Worm (Caenorhabditis elegans) whole organism, L2 larva: ENCODE data around the gene W08G11.3.

Experiments used
- C34F6.9 ChIP-seq: fragments of 150-350 bp; optimal IDR thresholded peaks from 2 replicates; lab custom pipeline; 2014; ENCODE audit warnings: missing biosample characterization, missing genetic modification characterization
- F13H6.1 ChIP-seq: sonication (generic microtip); optimal IDR thresholded peaks from 2 replicates; lab custom pipeline; 2016; ENCODE audit warnings: missing genetic modification characterization, missing compliant biosample characterization
- Y55F3AM.14 ChIP-seq: fragments of 200-800 bp; sonication (Bioruptor generic); optimal IDR thresholded peaks from 2 replicates; lab custom pipeline; 2018; ENCODE audit warnings: mild to moderate bottlenecking, missing genetic modification characterization, missing compliant biosample characterization
- ZK546.5 ChIP-seq: sonication (generic microtip); optimal IDR thresholded peaks from 2 replicates; lab custom pipeline; 2017; ENCODE audit warnings: missing biosample characterization, missing genetic modification characterization
- alr-1 ChIP-seq: fragments of 150-350 bp; optimal IDR thresholded peaks from 2 replicates; lab custom pipeline; 2014; ENCODE audit warnings: missing biosample characterization, missing genetic modification characterization
- blmp-1 ChIP-seq: sonication (generic microtip); optimal IDR thresholded peaks from 2 replicates; lab custom pipeline; 2017; ENCODE audit warnings: missing genetic modification characterization, mild to moderate bottlenecking, missing compliant biosample characterization, antibody characterized with exemption, moderate library complexity; ENCODE audit not compliant: insufficient read depth
- ceh-16 ChIP-seq: fragments of 150-350 bp; optimal IDR thresholded peaks from 2 replicates; lab custom pipeline; 2014; ENCODE audit warnings: missing biosample characterization, missing genetic modification characterization
- crh-2 ChIP-seq: sonication (generic microtip); optimal IDR thresholded peaks from 2 replicates; lab custom pipeline; 2017; ENCODE audit warnings: missing biosample characterization, missing genetic modification characterization
- dmd-4 ChIP-seq: sonication (generic microtip); optimal IDR thresholded peaks from 2 replicates; lab custom pipeline; 2017; ENCODE audit warnings: missing biosample characterization, missing genetic modification characterization
- egl-27 ChIP-seq: sonication (generic microtip); optimal IDR thresholded peaks from 3 replicates; lab custom pipeline; 2017; ENCODE audit warnings: missing biosample characterization, missing genetic modification reagents, missing genetic modification characterization
- elt-1 ChIP-seq: fragments of 150-350 bp; optimal IDR thresholded peaks from 2 replicates; lab custom pipeline; 2014; ENCODE audit warnings: missing biosample characterization, missing genetic modification characterization
- elt-3 ChIP-seq: sonication (generic microtip); optimal IDR thresholded peaks from 2 replicates; lab custom pipeline; 2017; ENCODE audit warnings: missing biosample characterization, missing genetic modification characterization
- gmeb-1 ChIP-seq: fragments of 150-350 bp; optimal IDR thresholded peaks from 2 replicates; lab custom pipeline; 2014; ENCODE audit warnings: missing biosample characterization, missing genetic modification characterization
- lin-11 ChIP-seq: fragments of 150-350 bp; sonication (generic microtip); optimal IDR thresholded peaks from 2 replicates; lab custom pipeline; 2014; ENCODE audit warnings: missing biosample characterization, missing genetic modification characterization, inconsistent platforms, mixed read lengths
- lin-13 ChIP-seq: fragments of 150-350 bp; optimal IDR thresholded peaks from 2 replicates; lab custom pipeline; 2014; ENCODE audit warnings: missing biosample characterization, missing genetic modification reagents, missing genetic modification characterization
- lsy-2 ChIP-seq, 2 experiments: fragments of 150-350 bp in 1 of 2; sonication (generic microtip) in 1 of 2; optimal IDR thresholded peaks; 2 replicates each; lab custom pipeline; 2014 to 2017; ENCODE audit warnings: missing biosample characterization in 2 of 2, missing genetic modification characterization in 2 of 2
- mbf-1 ChIP-seq: sonication (generic microtip); optimal IDR thresholded peaks from 2 replicates; lab custom pipeline; 2017; ENCODE audit warnings: missing biosample characterization, missing genetic modification characterization
- mdl-1 ChIP-seq, 2 experiments: fragments of 150-350 bp in 1 of 2; sonication (generic microtip) in 1 of 2; optimal IDR thresholded peaks; 2 replicates each; lab custom pipeline; 2017; ENCODE audit warnings: missing biosample characterization in 2 of 2, missing genetic modification characterization in 2 of 2
- nhr-12 ChIP-seq: fragments of 150-350 bp; optimal IDR thresholded peaks from 2 replicates; lab custom pipeline; 2014; ENCODE audit warnings: missing biosample characterization, missing genetic modification characterization
- nhr-129 ChIP-seq: fragments of 150-350 bp; optimal IDR thresholded peaks from 2 replicates; lab custom pipeline; 2014; ENCODE audit warnings: missing biosample characterization, missing genetic modification characterization
- nhr-21 ChIP-seq: fragments of 150-350 bp; optimal IDR thresholded peaks from 2 replicates; lab custom pipeline; 2014; ENCODE audit warnings: missing biosample characterization, missing genetic modification characterization
- nhr-237 ChIP-seq: fragments of 150-350 bp; optimal IDR thresholded peaks from 2 replicates; lab custom pipeline; 2014; ENCODE audit warnings: missing biosample characterization, missing genetic modification characterization
- nhr-25 ChIP-seq: fragments of 150-350 bp; sonication (generic microtip); optimal IDR thresholded peaks from 3 replicates; lab custom pipeline; 2014; ENCODE audit warnings: missing biosample characterization, missing genetic modification characterization
- nhr-6 ChIP-seq: fragments of 150-350 bp; optimal IDR thresholded peaks from 2 replicates; lab custom pipeline; 2014; ENCODE audit warnings: missing biosample characterization, missing genetic modification characterization
- sem-4 ChIP-seq: fragments of 150-350 bp; optimal IDR thresholded peaks from 2 replicates; lab custom pipeline; 2014; ENCODE audit warnings: missing biosample characterization, missing genetic modification reagents, missing genetic modification characterization
- skn-1 ChIP-seq: sonication (generic microtip); optimal IDR thresholded peaks from 2 replicates; lab custom pipeline; 2017; ENCODE audit warnings: missing biosample characterization, missing genetic modification characterization
- sma-3 ChIP-seq: sonication (generic microtip); optimal IDR thresholded peaks from 2 replicates; lab custom pipeline; 2016; ENCODE audit warnings: missing genetic modification reagents, missing genetic modification characterization, missing compliant biosample characterization
- sma-9 ChIP-seq, 2 experiments: fragments of 150-350 bp in 1 of 2; sonication (generic microtip) in 1 of 2; optimal IDR thresholded peaks; 2 replicates each; lab custom pipeline; 2014 to 2016; ENCODE audit warnings: missing genetic modification characterization in 2 of 2, mild to moderate bottlenecking in 1 of 2, missing biosample characterization in 1 of 2, missing compliant biosample characterization in 1 of 2, missing genetic modification reagents in 1 of 2, moderate library complexity in 1 of 2
- snpc-4 ChIP-seq: fragments of 150-350 bp; optimal IDR thresholded peaks from 2 replicates; lab custom pipeline; 2014; ENCODE audit warnings: missing biosample characterization, missing genetic modification characterization
- unc-55 ChIP-seq: fragments of 150-350 bp; sonication (generic microtip); optimal IDR thresholded peaks from 3 replicates; lab custom pipeline; 2014; ENCODE audit warnings: missing biosample characterization, missing genetic modification reagents, missing genetic modification characterization
- unc-62 ChIP-seq: fragments of 150-350 bp; optimal IDR thresholded peaks from 2 replicates; lab custom pipeline; 2014; ENCODE audit warnings: missing biosample characterization, missing genetic modification reagents, missing genetic modification characterization
- zag-1 ChIP-seq: fragments of 150-350 bp; optimal IDR thresholded peaks from 2 replicates; lab custom pipeline; 2014; ENCODE audit warnings: missing biosample characterization, missing genetic modification characterization
- ztf-11 ChIP-seq: sonication (generic microtip); optimal IDR thresholded peaks from 2 replicates; lab custom pipeline; 2017; ENCODE audit warnings: missing biosample characterization, missing genetic modification characterization
- ztf-4 ChIP-seq: fragments of 150-350 bp; optimal IDR thresholded peaks from 2 replicates; lab custom pipeline; 2014; ENCODE audit warnings: missing biosample characterization, missing genetic modification characterization

The W08G11.3 gene

DNA sequence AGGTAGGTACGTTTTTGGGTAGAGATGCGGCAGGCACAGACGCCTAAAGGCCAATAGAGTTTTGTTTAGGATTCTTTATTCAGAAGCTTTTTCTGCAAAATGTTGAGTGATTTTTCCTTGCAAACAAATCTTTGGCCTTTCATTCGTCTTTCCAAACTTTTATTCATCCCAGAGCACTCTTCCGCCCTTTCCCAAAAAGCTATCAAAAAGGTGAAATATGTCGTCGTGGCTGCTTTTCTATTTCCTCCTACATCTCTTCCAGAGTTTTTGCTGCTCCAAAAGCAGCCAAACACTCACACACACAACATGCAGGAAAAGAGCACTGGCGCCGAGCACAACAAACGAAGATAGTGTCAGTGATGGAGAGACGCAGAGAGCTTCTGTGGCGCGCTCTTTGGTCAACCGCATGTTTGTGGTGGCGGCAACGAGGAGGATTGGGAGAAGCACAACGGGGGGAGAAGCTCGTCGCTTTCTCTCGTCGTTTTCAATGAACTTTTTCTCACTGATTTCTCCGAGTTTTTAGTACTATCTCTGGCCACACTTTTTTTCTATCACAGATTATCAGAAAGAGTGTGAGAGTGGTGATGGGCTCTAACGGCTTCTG is 16.6 kb upstream of the W08G11.3 start (continued):
- TF ChIP-seq Y55F3AM.14 (GFP tag; lab: Kevin White, UChicago) (peak; percentile 19), crh-2 (tag; lab: Kevin White, UChicago) (peak; percentile 29), nhr-25 (tag; lab: Kevin White, UChicago) (no peak), zag-1 (no peak), ztf-11 (tag; lab: Kevin White, UChicago) (no peak), blmp-1 (tag; lab: Kevin White, UChicago) (no peak), lin-13 (peak; percentile 20), alr-1 (tag; lab: Kevin White, UChicago) (no peak), elt-3 (tag; lab: Kevin White, UChicago) (no peak), sma-3 (GFP tag; lab: Kevin White, UChicago) (no peak), nhr-237 (tag; lab: Kevin White, UChicago) (no peak), elt-1 (tag; lab: Kevin White, UChicago) (no peak), nhr-12 (no peak), nhr-21 (no peak), ztf-4 (no peak), snpc-4 (tag; lab: Kevin White, UChicago) (peak; percentile 11), ceh-16 (tag; lab: Kevin White, UChicago) (no peak)

DNA sequence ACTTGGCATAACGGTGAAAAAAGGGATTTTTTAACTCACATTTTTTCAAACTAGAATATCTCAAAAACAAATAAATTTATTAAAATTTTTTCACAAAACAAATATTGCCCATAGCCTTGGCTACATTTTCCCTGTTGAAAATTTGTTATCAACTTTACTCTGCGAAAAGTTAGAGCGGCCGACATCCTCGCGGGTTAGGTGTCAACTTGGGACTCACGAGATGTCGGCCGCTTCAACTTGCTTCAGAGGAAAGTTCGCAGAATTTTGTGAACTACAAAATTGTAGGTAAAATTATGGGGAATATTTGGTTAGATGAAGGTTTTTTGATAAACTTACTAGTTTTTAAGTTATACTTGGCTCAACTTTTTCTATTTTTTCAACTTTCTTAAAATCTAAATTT is 15.7 kb upstream of the W08G11.3 start:
- TF ChIP-seq unc-62 (GFP tag; lab: Kevin White, UChicago) (no peak), snpc-4 (tag; lab: Kevin White, UChicago) (peak; percentile 88)

DNA sequence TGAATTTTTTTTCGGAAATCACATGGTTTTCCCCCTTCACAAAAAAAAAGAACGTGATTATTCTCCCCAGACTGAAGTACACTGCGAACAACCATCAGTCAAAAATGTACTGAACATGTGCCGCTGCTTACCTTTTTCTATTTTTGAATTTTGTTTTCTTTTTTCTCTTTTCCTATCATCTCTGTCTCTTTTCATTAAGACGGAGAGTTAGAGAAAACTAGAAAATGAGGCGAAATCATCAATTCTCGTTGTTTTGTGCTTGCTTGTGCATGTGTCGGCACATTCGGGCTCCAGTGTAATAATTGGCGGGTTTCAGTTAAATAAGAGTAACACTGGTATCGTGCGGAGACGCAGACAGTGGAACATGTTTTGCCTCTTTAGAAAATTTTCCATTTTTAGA is 15.2 kb upstream of the W08G11.3 start:
- no peak for TF ChIP-seq nhr-237 (tag; lab: Kevin White, UChicago)
- no peak for TF ChIP-seq mbf-1 (tag; lab: Kevin White, UChicago)
- TF ChIP-seq ztf-11 (tag; lab: Kevin White, UChicago): no peak
- no peak for TF ChIP-seq ZK546.5 (tag; lab: Kevin White, UChicago)
- TF ChIP-seq snpc-4 (tag; lab: Kevin White, UChicago): peak; percentile 57
- peak; percentile 56 for TF ChIP-seq F13H6.1
- no peak for TF ChIP-seq lin-13
- no peak for TF ChIP-seq nhr-21
- no peak for TF ChIP-seq sem-4 (tag; lab: Kevin White, UChicago)
- TF ChIP-seq elt-3 (tag; lab: Kevin White, UChicago): no peak
- TF ChIP-seq mdl-1 (tag; optimal IDR thresholded peaks at IDR 0.05; lab: Kevin White, UChicago): peak in 1 of 2 experiments; percentile 64
- no peak for TF ChIP-seq elt-1 (tag; lab: Kevin White, UChicago)
- TF ChIP-seq ztf-4: no peak
- peak; percentile 70 for TF ChIP-seq sma-9 (GFP tag; optimal IDR thresholded peaks at IDR 0.05; lab: Kevin White, UChicago)
- no peak for TF ChIP-seq sma-9 (tag; optimal IDR thresholded peaks at IDR 0.05; lab: Kevin White, UChicago)
- TF ChIP-seq lsy-2 (tag; optimal IDR thresholded peaks at IDR 0.05; lab: Kevin White, UChicago): peak in 1 of 2 experiments; percentile 55
- no peak for TF ChIP-seq blmp-1 (tag; lab: Kevin White, UChicago)
- TF ChIP-seq skn-1 (tag; lab: Kevin White, UChicago): peak; percentile 34
- no peak for TF ChIP-seq crh-2 (tag; lab: Kevin White, UChicago)
- TF ChIP-seq unc-55 (GFP tag; lab: Kevin White, UChicago): peak; percentile 45
- no peak for TF ChIP-seq lin-11 (tag; lab: Kevin White, UChicago)
- TF ChIP-seq gmeb-1: peak; percentile 2
- peak; percentile 68 for TF ChIP-seq nhr-129 (tag; lab: Kevin White, UChicago)
- no peak for TF ChIP-seq nhr-6 (tag; lab: Kevin White, UChicago)
- peak; percentile 59 for TF ChIP-seq C34F6.9 (tag; lab: Kevin White, UChicago)
- no peak for TF ChIP-seq egl-27 (tag; lab: Kevin White, UChicago)
- TF ChIP-seq dmd-4 (tag; lab: Kevin White, UChicago): no peak
- TF ChIP-seq zag-1: no peak
- TF ChIP-seq ceh-16 (tag; lab: Kevin White, UChicago): no peak

DNA sequence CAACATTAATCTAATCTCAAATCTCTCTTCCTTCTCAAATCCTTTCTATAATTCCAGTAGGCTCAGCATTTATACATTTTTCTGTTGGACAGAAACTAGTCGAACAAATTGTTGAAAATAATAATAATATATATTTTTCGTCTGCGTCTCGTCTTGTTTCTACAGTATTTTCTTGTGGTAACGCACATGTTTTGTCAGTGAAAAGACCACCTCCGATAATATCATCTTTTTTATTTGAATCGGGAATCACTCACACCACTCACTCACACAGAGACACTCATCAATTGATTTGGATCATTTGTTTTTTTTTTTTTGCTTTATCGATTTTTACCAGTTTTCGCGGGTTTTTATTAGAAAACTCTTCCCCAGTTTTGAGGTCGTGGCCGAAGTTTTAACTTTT is 12.8 kb upstream of the W08G11.3 start:
- TF ChIP-seq blmp-1 (tag; lab: Kevin White, UChicago) (no peak), nhr-129 (tag; lab: Kevin White, UChicago) (peak; percentile 3)
- TF ChIP-seq, all 48 proteins: peak for 1
